Fruit fly (Drosophila melanogaster) whole organism, embryonic: ENCODE measurements around the gene spn-F.
A peak's percentile ranks its signal among the peaks of the same experiment; 100 is the strongest.

Experiments
- Blimp-1 ChIP-seq: fragments of 200-800 bp; sonication (Bioruptor generic); optimal IDR thresholded peaks from 3 replicates; lab custom pipeline; 2018; ENCODE audit warnings: missing biosample characterization, missing genetic modification characterization, mild to moderate bottlenecking, moderate library complexity, missing genetic modification reagents
- CG11560 ChIP-seq: fragments of 200-800 bp; sonication (Bioruptor generic); IDR thresholded peaks from 3 replicates; pipeline ENCODE4 v1.3.6; 2022; ENCODE audit warnings: missing biosample characterization, missing genetic modification characterization
- CG12299 ChIP-seq: fragments of 200-800 bp; sonication (Bioruptor generic); optimal IDR thresholded peaks from 2 replicates; lab custom pipeline; 2018; ENCODE audit warnings: missing biosample characterization, mild to moderate bottlenecking, missing genetic modification characterization
- CG13624 ChIP-seq: fragments of 200-800 bp; sonication (Bioruptor generic); optimal IDR thresholded peaks from 2 replicates; lab custom pipeline; 2016; ENCODE audit warnings: missing biosample characterization, missing genetic modification characterization
- CG15073 ChIP-seq: fragments of 200-800 bp; sonication (Bioruptor generic); optimal IDR thresholded peaks from 2 replicates; lab custom pipeline; 2016; ENCODE audit warnings: missing biosample characterization, missing genetic modification characterization
- CG1529 ChIP-seq: fragments of 200-800 bp; sonication (Bioruptor generic); optimal IDR thresholded peaks from 3 replicates; lab custom pipeline; 2018; ENCODE audit warnings: missing biosample characterization, missing genetic modification characterization
- CG15696 ChIP-seq: fragments of 200-800 bp; sonication (Bioruptor generic); optimal IDR thresholded peaks from 2 replicates; lab custom pipeline; 2019; ENCODE audit warnings: missing biosample characterization, mild to moderate bottlenecking, missing genetic modification characterization, moderate library complexity
- CG16813 ChIP-seq: fragments of 200-800 bp; sonication (Bioruptor generic); IDR thresholded peaks from 3 replicates; pipeline ENCODE4 v1.3.6; 2022; ENCODE audit warnings: missing biosample characterization, missing genetic modification characterization; ENCODE audit not compliant: partially characterized antibody
- CG17186 ChIP-seq: fragments of 200-800 bp; sonication (Bioruptor generic); optimal IDR thresholded peaks from 3 replicates; lab custom pipeline; 2017; ENCODE audit warnings: missing biosample characterization, missing genetic modification reagents, missing genetic modification characterization
- CG1832 ChIP-seq: fragments of 200-800 bp; sonication (Bioruptor generic); optimal IDR thresholded peaks from 2 replicates; lab custom pipeline; 2017; ENCODE audit warnings: missing biosample characterization, mild to moderate bottlenecking, missing genetic modification characterization, inconsistent platforms
- CG34224 ChIP-seq: fragments of 200-800 bp; sonication (Bioruptor generic); IDR thresholded peaks from 3 replicates; pipeline ENCODE4 v1.3.6; 2022; ENCODE audit warnings: missing biosample characterization, missing genetic modification characterization; ENCODE audit not compliant: partially characterized antibody
- CG5180 ChIP-seq: fragments of 200-800 bp; sonication (Bioruptor generic); optimal IDR thresholded peaks from 3 replicates; lab custom pipeline; 2017; ENCODE audit warnings: missing biosample characterization, missing genetic modification characterization, mild to moderate bottlenecking, moderate library complexity, missing genetic modification reagents
- CG6254 ChIP-seq: fragments of 200-800 bp; sonication (Bioruptor generic); optimal IDR thresholded peaks from 3 replicates; lab custom pipeline; 2017; ENCODE audit warnings: mild to moderate bottlenecking, missing biosample characterization, missing genetic modification reagents, missing genetic modification characterization
- CG6791 ChIP-seq: fragments of 200-800 bp; sonication (Bioruptor generic); IDR thresholded peaks from 3 replicates; pipeline ENCODE4 v1.3.6; 2022; ENCODE audit warnings: missing biosample characterization, missing genetic modification characterization; ENCODE audit not compliant: partially characterized antibody
- CG7963 ChIP-seq: fragments of 200-800 bp; sonication (Bioruptor generic); IDR thresholded peaks from 3 replicates; pipeline ENCODE4 v1.3.6; 2022; ENCODE audit warnings: missing biosample characterization, missing genetic modification characterization; ENCODE audit not compliant: partially characterized antibody
- CG8765 ChIP-seq: fragments of 200-800 bp; sonication (Bioruptor generic); IDR thresholded peaks from 2 replicates; pipeline ENCODE4 v1.3.6; 2022; ENCODE audit warnings: missing biosample characterization, missing genetic modification characterization
- CTCF ChIP-seq: fragments of 200-800 bp; sonication (Bioruptor generic); optimal IDR thresholded peaks from 2 replicates; lab custom pipeline; 2017; ENCODE audit warnings: missing biosample characterization, mild to moderate bottlenecking, missing genetic modification characterization, moderate library complexity
- CoRest ChIP-seq: fragments of 200-800 bp; sonication (Bioruptor generic); optimal IDR thresholded peaks from 3 replicates; lab custom pipeline; 2018; ENCODE audit warnings: missing biosample characterization, mild to moderate bottlenecking, missing genetic modification characterization, moderate library complexity
- D19A ChIP-seq: fragments of 200-800 bp; optimal IDR thresholded peaks from 3 replicates; lab custom pipeline; 2019; ENCODE audit warnings: missing biosample characterization, mild to moderate bottlenecking, missing genetic modification characterization, moderate library complexity
- E2f1 ChIP-seq: fragments of 200-800 bp; sonication (Bioruptor generic); IDR thresholded peaks from 2 replicates; pipeline ENCODE4 v1.3.6; 2022; ENCODE audit warnings: missing biosample characterization, missing genetic modification characterization
- Meics ChIP-seq: fragments of 200-800 bp; sonication (Bioruptor generic); optimal IDR thresholded peaks from 2 replicates; lab custom pipeline; 2017; ENCODE audit warnings: missing biosample characterization, mild to moderate bottlenecking, missing genetic modification characterization
- NC2β ChIP-seq: fragments of 200-800 bp; sonication (Bioruptor generic); optimal IDR thresholded peaks from 2 replicates; lab custom pipeline; 2016; ENCODE audit warnings: missing biosample characterization, missing genetic modification characterization
- Pdp1 ChIP-seq, 2 experiments: fragments of 200-800 bp; sonication (Bioruptor generic); optimal IDR thresholded peaks; 3 replicates each; lab custom pipeline; 2016; ENCODE audit warnings: missing biosample characterization in 2 of 2, missing genetic modification characterization in 2 of 2, mild to moderate bottlenecking in 1 of 2, moderate library complexity in 1 of 2
- Scr ChIP-seq: fragments of 200-800 bp; sonication (Bioruptor generic); IDR thresholded peaks from 2 replicates; pipeline ENCODE4 v1.3.6; 2022; ENCODE audit warnings: missing biosample characterization, missing genetic modification characterization; ENCODE audit not compliant: partially characterized antibody
- Side ChIP-seq: fragments of 200-800 bp; sonication (Bioruptor generic); optimal IDR thresholded peaks from 2 replicates; lab custom pipeline; 2016; ENCODE audit warnings: missing biosample characterization, missing genetic modification characterization
- aop ChIP-seq: fragments of 200-800 bp; sonication (Bioruptor generic); IDR thresholded peaks from 2 replicates; pipeline ENCODE4 v1.3.6; 2022; ENCODE audit warnings: missing biosample characterization, missing genetic modification characterization
- bbx ChIP-seq: fragments of 200-800 bp; sonication (Bioruptor generic); IDR thresholded peaks from 2 replicates; pipeline ENCODE4 v1.3.6; 2022; ENCODE audit warnings: missing biosample characterization, missing genetic modification characterization; ENCODE audit not compliant: partially characterized antibody
- bcd ChIP-seq: fragments of 200-800 bp; sonication (Bioruptor generic); optimal IDR thresholded peaks from 2 replicates; lab custom pipeline; 2017; ENCODE audit warnings: missing biosample characterization, mild to moderate bottlenecking, missing genetic modification characterization
- cad ChIP-seq: fragments of >200 bp; optimal IDR thresholded peaks from 2 replicates; lab custom pipeline; 2017; ENCODE audit warnings: missing biosample characterization, missing genetic modification characterization
- cas ChIP-seq: fragments of 200-800 bp; sonication (Bioruptor generic); IDR thresholded peaks from 2 replicates; pipeline ENCODE4 v1.3.6; 2022; ENCODE audit warnings: missing biosample characterization, missing genetic modification characterization
- ci ChIP-seq: fragments of 200-800 bp; sonication (Bioruptor generic); IDR thresholded peaks from 3 replicates; pipeline ENCODE4 v1.3.6; 2022; ENCODE audit warnings: missing biosample characterization, missing genetic modification characterization
- emc ChIP-seq: fragments of 200-800 bp; sonication (Bioruptor generic); optimal IDR thresholded peaks from 2 replicates; lab custom pipeline; 2016; ENCODE audit warnings: missing biosample characterization, missing genetic modification characterization
- en ChIP-seq: fragments of 200-800 bp; sonication (Bioruptor generic); optimal IDR thresholded peaks from 2 replicates; lab custom pipeline; 2016; ENCODE audit warnings: missing biosample characterization, missing genetic modification characterization
- fd3F ChIP-seq: fragments of 200-800 bp; sonication (Bioruptor generic); optimal IDR thresholded peaks from 2 replicates; lab custom pipeline; 2018; ENCODE audit warnings: missing biosample characterization, mild to moderate bottlenecking, missing genetic modification characterization, moderate library complexity
- gt ChIP-seq: fragments of 200-800 bp; sonication (Bioruptor generic); IDR thresholded peaks from 2 replicates; pipeline ENCODE4 v1.3.6; 2022; ENCODE audit warnings: missing biosample characterization, missing genetic modification characterization
- hbn ChIP-seq: fragments of 200-800 bp; sonication (Bioruptor generic); IDR thresholded peaks from 2 replicates; pipeline ENCODE4 v1.3.6; 2022; ENCODE audit warnings: missing biosample characterization, missing genetic modification characterization; ENCODE audit not compliant: partially characterized antibody
- inv ChIP-seq: fragments of 200-800 bp; sonication (Bioruptor generic); IDR thresholded peaks from 2 replicates; pipeline ENCODE4 v1.3.6; 2022; ENCODE audit warnings: missing biosample characterization, missing genetic modification characterization; ENCODE audit not compliant: partially characterized antibody
- kni ChIP-seq: fragments of 200-800 bp; sonication (Bioruptor generic); optimal IDR thresholded peaks from 3 replicates; lab custom pipeline; 2017; ENCODE audit warnings: mild to moderate bottlenecking, missing biosample characterization, missing genetic modification reagents, missing genetic modification characterization
- lbe ChIP-seq: fragments of 200-800 bp; sonication (Bioruptor generic); optimal IDR thresholded peaks from 2 replicates; lab custom pipeline; 2016; ENCODE audit warnings: missing biosample characterization, mild to moderate bottlenecking, missing genetic modification characterization
- peb ChIP-seq: fragments of 200-800 bp; sonication (Bioruptor generic); IDR thresholded peaks from 2 replicates; pipeline ENCODE4 v1.3.6; 2022; ENCODE audit warnings: missing biosample characterization, missing genetic modification characterization
- pros ChIP-seq: fragments of 200-800 bp; sonication (Bioruptor generic); optimal IDR thresholded peaks from 3 replicates; lab custom pipeline; 2019; ENCODE audit warnings: missing biosample characterization, mild to moderate bottlenecking, missing genetic modification characterization, moderate library complexity
- sug ChIP-seq: fragments of 200-800 bp; optimal IDR thresholded peaks from 2 replicates; lab custom pipeline; 2019; ENCODE audit warnings: missing biosample characterization, mild to moderate bottlenecking, missing genetic modification characterization, moderate library complexity
- tgo ChIP-seq: fragments of 200-800 bp; sonication (Bioruptor generic); IDR thresholded peaks from 3 replicates; pipeline ENCODE4 v1.3.6; 2022; ENCODE audit warnings: missing biosample characterization, missing genetic modification characterization
- zen ChIP-seq: fragments of 200-800 bp; sonication (Bioruptor generic); optimal IDR thresholded peaks from 3 replicates; lab custom pipeline; 2018; ENCODE audit warnings: missing biosample characterization, mild to moderate bottlenecking, missing genetic modification characterization, moderate library complexity

The spn-F gene

DNA sequence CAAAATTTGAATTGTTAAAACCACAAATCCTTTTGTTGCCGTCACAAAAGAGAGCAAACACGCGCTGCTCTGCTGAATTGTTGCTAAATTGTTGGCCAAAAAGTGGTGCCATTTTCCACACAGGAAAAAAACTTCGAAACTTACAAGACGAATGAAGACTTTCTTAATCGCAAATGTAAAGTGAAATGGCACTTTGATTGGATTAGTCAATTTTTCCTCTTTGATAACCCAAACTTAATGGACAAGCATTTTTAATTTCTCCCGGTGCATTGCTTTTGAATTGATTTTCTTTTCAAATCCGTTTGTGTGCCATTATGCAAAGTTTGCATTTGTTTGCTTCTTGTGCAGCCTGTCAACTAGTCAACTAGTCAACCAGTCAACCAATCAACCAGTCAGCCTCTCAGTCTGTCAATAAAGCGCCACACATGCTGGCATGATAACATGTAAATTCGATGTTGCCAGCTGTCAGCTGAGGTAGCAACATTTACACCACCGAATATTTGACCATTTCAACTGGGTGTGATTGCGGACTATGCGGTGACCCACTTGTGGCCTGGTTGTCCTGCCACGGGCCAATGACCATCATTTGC is 11.8 kb upstream of the spn-F start (continued):
- TF ChIP-seq lbe (GFP tag; lab: Kevin White, UChicago) = no peak
- no peak for TF ChIP-seq CG15696 (tag; lab: Kevin White, UChicago)
- TF ChIP-seq en (GFP tag; lab: Kevin White, UChicago) = no peak
- 0 out of 3 replicates have a peak, but pooled peaks have one; percentile 25 for TF ChIP-seq ci (GFP tag; lab: Robert Waterston, UW)
- TF ChIP-seq, all 482 proteins: peak for 9

dm6 chr3R:31245785-31246184 is 9.1 kb upstream of the spn-F start:
- TF ChIP-seq kni (peak; percentile 46), tgo (GFP tag; lab: Robert Waterston, UW) (no peak), Blimp-1 (GFP tag; lab: Kevin White, UChicago) (peak; percentile 92), pros (GFP tag; lab: Kevin White, UChicago) (peak; percentile 26), CG1832 (GFP tag; lab: Kevin White, UChicago) (no peak), CG11560 (tag; lab: Robert Waterston, UW) (0 out of 3 replicates have a peak, but pooled peaks have one; percentile 8), sug (tag; lab: Kevin White, UChicago) (no peak), inv (GFP tag; lab: Robert Waterston, UW) (no peak), Pdp1 (GFP tag; optimal IDR thresholded peaks at IDR 0.05; lab: Kevin White, UChicago) (peak in 1 of 2 experiments; percentile 41)

- TF ChIP-seq D19A (tag; lab: Kevin White, UChicago) (peak; percentile 72), peb (GFP tag; lab: Robert Waterston, UW) (peak; percentile 33; the same call in 1 of the 2 replicates), Scr (GFP tag; lab: Robert Waterston, UW) (no peak), CTCF (GFP tag; lab: Kevin White, UChicago) (peak; percentile 30), gt (GFP tag; lab: Robert Waterston, UW) (peak; percentile 48; the same call in 1 of the 2 replicates), CG5180 (GFP tag; lab: Kevin White, UChicago) (peak; percentile 64), CG6791 (GFP tag; lab: Robert Waterston, UW) (no peak), Meics (GFP tag; lab: Kevin White, UChicago) (peak; percentile 62), CG16813 (GFP tag; lab: Robert Waterston, UW) (no peak), CG6254 (peak; percentile 62), aop (GFP tag; lab: Robert Waterston, UW) (peak; percentile 40; the same call in 1 of the 2 replicates), inv (GFP tag; lab: Robert Waterston, UW) (no peak), cas (GFP tag; lab: Robert Waterston, UW) (no peak), Side (GFP tag; lab: Kevin White, UChicago) (peak; percentile 52), bbx (GFP tag; lab: Robert Waterston, UW) (no peak), NC2β (peak; percentile 27), CG13624 (no peak), CG1529 (peak; percentile 65), CG34224 (GFP tag; lab: Robert Waterston, UW) (no peak), bcd (GFP tag; lab: Kevin White, UChicago) (peak; percentile 62), CG7963 (GFP tag; lab: Robert Waterston, UW) (no peak), emc (GFP tag; lab: Kevin White, UChicago) (no peak), fd3F (peak; percentile 48), CG15073 (no peak), CG17186 (GFP tag; lab: Kevin White, UChicago) (no peak), cad (GFP tag; lab: Kevin White, UChicago) (no peak), hbn (GFP tag; lab: Robert Waterston, UW) (no peak), CG8765 (no peak), zen (tag; lab: Kevin White, UChicago) (no peak), E2f1 (GFP tag; lab: Robert Waterston, UW) (peak; percentile 80), CG12299 (tag; lab: Kevin White, UChicago) (peak; percentile 40), CoRest (tag; lab: Kevin White, UChicago) (peak; percentile 84)
Measured at dm6 chr3R:31247281-31247995, 7.5 kb upstream of the spn-F start.
